Fruit fly (Drosophila melanogaster): ENCODE results near the gene Atg8a.

Atg8a gene

DNA sequence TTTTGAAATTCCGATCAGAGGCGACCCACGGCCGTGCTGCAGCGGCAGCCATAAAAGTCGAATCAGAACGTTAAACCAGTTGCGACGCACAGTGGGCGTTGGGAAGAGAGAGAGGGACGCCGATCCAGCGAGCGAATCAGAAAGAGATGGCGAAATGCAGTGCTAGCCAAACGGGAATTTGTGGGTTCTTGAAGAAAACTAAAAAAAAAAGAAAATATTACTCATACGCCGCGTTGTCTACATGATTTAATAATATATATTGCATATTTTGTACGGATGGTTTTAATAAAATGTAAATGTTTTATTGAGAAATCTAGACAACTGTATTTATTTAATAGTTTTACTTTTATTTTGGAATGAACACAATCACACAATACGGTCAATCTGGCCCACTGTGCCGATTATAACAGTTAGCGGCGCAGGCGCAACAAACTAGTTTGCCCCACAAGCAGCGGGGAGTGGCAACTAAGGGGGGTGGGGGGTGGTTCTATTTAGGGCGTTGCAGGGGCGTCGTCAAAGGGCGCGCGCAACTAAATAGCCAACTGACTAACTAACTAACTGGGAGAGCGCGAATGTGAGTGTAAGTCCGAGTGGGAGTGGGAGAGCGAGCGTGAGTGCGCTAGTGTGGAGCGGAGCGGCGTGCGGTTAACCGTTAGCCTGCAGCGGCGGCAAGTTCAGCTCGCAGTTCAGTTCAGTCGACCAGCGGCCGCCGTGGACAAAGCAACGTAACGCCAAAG lies 3.9 kb upstream of the Atg8a start, which contains the start of gene CG15211 (continued):
- TF ChIP-seq pum (GFP tag; optimal IDR thresholded peaks at IDR 0.05) (peak; percentile 39), CG8765 (GFP tag; IDR thresholded peaks at IDR 0.05) (no peak), CG14667 (GFP tag; IDR thresholded peaks at IDR 0.05) (0 out of 2 replicates have a peak, but pooled peaks have one; percentile 21), CG4328 (GFP tag; optimal IDR thresholded peaks at IDR 0.05) (peak; percentile 49), CG16863 (GFP tag; optimal IDR thresholded peaks at IDR 0.05) (peak; percentile 24), peb (GFP tag; IDR thresholded peaks at IDR 0.05) (peak; percentile 49), ara (GFP tag; IDR thresholded peaks at IDR 0.05) (peak; percentile 77), CG10959 (GFP tag; IDR thresholded peaks at IDR 0.05) (0 out of 2 replicates have a peak, but pooled peaks have one; percentile 17), CG12659 (GFP tag; optimal IDR thresholded peaks at IDR 0.05) (peak; percentile 83), Drgx (GFP tag; IDR thresholded peaks at IDR 0.05) (peak; percentile 77), ttk (GFP tag; IDR thresholded peaks at IDR 0.05) (peak; percentile 64), Dip2 (GFP tag; IDR thresholded peaks at IDR 0.05) (no peak), NC2α (GFP tag; optimal IDR thresholded peaks at IDR 0.05) (no peak), seq (GFP tag; IDR thresholded peaks at IDR 0.05) (peak; percentile 63), ewg (GFP tag; optimal IDR thresholded peaks at IDR 0.05) (peak; percentile 72), Sox102F (GFP tag; optimal IDR thresholded peaks at IDR 0.05) (peak; percentile 82), chm (GFP tag; IDR thresholded peaks at IDR 0.05) (peak; percentile 35), CG17359 (tag; optimal IDR thresholded peaks at IDR 0.05) (peak; percentile 69), Med (GFP tag) (peak; percentile 73), usp (GFP tag; optimal IDR thresholded peaks at IDR 0.05) (no peak), H2.0 (GFP tag; IDR thresholded peaks at IDR 0.05) (peak; percentile 39; the same call in 1 of the 2 replicates), CG8290 (GFP tag; optimal IDR thresholded peaks at IDR 0.05) (peak; percentile 7), CG8290 (tag; optimal IDR thresholded peaks at IDR 0.05) (peak in 1 of 2 experiments; percentile 68), CG30431 (GFP tag; optimal IDR thresholded peaks at IDR 0.05) (peak; percentile 46), H15 (GFP tag; IDR thresholded peaks at IDR 0.05) (peak; percentile 22; the same call in 1 of the 3 replicates), CG18619 (GFP tag; optimal IDR thresholded peaks at IDR 0.05) (peak; percentile 67), CG6254 (GFP tag; optimal IDR thresholded peaks at IDR 0.05) (peak; percentile 60), CG17802 (tag; optimal IDR thresholded peaks at IDR 0.05) (peak; percentile 42), nerfin-1 (tag; optimal IDR thresholded peaks at IDR 0.05) (peak; percentile 66), YL-1 (GFP tag; optimal IDR thresholded peaks at IDR 0.05) (peak; percentile 14), CG15269 (tag; optimal IDR thresholded peaks at IDR 0.05) (peak; percentile 68), fd3F (GFP tag; optimal IDR thresholded peaks at IDR 0.05) (peak; percentile 54), BtbVII (GFP tag; optimal IDR thresholded peaks at IDR 0.05) (peak; percentile 77), D19A (tag; optimal IDR thresholded peaks at IDR 0.05) (peak; percentile 79), CG10267 (tag; optimal IDR thresholded peaks at IDR 0.05) (peak; percentile 71), CG12219 (GFP tag; optimal IDR thresholded peaks at IDR 0.05) (peak; percentile 52), so (GFP tag; IDR thresholded peaks at IDR 0.05) (peak; percentile 37; the same call in 1 of the 3 replicates), HHEX (GFP tag; optimal IDR thresholded peaks at IDR 0.05) (peak; percentile 51), trh (GFP tag; optimal IDR thresholded peaks at IDR 0.05) (peak; percentile 49), CG1233 (GFP tag; optimal IDR thresholded peaks at IDR 0.05) (peak; percentile 71), stc (GFP tag; IDR thresholded peaks at IDR 0.05) (peak; percentile 73), CG17829 (tag; optimal IDR thresholded peaks at IDR 0.05) (peak; percentile 79), fd102C (GFP tag; optimal IDR thresholded peaks at IDR 0.05) (no peak), CG7987 (GFP tag; optimal IDR thresholded peaks at IDR 0.05) (peak; percentile 0), kay (GFP tag; optimal IDR thresholded peaks at IDR 0.05) (peak; percentile 34), Nf-YB (GFP tag; optimal IDR thresholded peaks at IDR 0.05) (peak; percentile 71), Oaz (GFP tag; IDR thresholded peaks at IDR 0.05) (0 out of 2 replicates have a peak, but pooled peaks have one; percentile 51), CG1024 (GFP tag; IDR thresholded peaks at IDR 0.05) (no peak), CG14441 (GFP tag; IDR thresholded peaks at IDR 0.05) (peak; percentile 54; the same call in 1 of the 2 replicates), maf-S (GFP tag; optimal IDR thresholded peaks at IDR 0.05) (no peak)
